Worm (Caenorhabditis elegans) whole organism, mixed stage, embryonic: ENCODE results near the gene hmit-1.3.

Experiments used
- M03D4.4 ChIP-seq: sonication (generic microtip); optimal IDR thresholded peaks from 2 replicates; lab custom pipeline; 2017; ENCODE audit warnings: mild to moderate bottlenecking, missing genetic modification characterization, missing compliant biosample characterization
- bed-3 ChIP-seq: fragments of 200-800 bp; sonication (Bioruptor generic); optimal IDR thresholded peaks from 3 replicates; lab custom pipeline; 2018; ENCODE audit warnings: mild to moderate bottlenecking, missing genetic modification characterization, moderate library complexity, missing compliant biosample characterization
- blmp-1 ChIP-seq: fragments of 150-350 bp; optimal IDR thresholded peaks from 2 replicates; lab custom pipeline; 2014; ENCODE audit warnings: missing biosample characterization, missing genetic modification characterization
- ceh-39 ChIP-seq: fragments of 150-350 bp; optimal IDR thresholded peaks from 2 replicates; lab custom pipeline; 2014; ENCODE audit warnings: missing biosample characterization, missing genetic modification characterization
- ceh-43 ChIP-seq: fragments of 200-800 bp; sonication (Bioruptor generic); optimal IDR thresholded peaks from 2 replicates; lab custom pipeline; 2018; ENCODE audit warnings: mild to moderate bottlenecking, missing genetic modification characterization, moderate library complexity, missing compliant biosample characterization
- ceh-83 ChIP-seq: fragments of 200-800 bp; sonication (Bioruptor generic); optimal IDR thresholded peaks from 2 replicates; lab custom pipeline; 2018; ENCODE audit warnings: mild to moderate bottlenecking, missing genetic modification characterization, missing compliant biosample characterization
- ces-1 ChIP-seq: fragments of 150-350 bp; optimal IDR thresholded peaks from 2 replicates; lab custom pipeline; 2014; ENCODE audit warnings: missing biosample characterization, missing genetic modification reagents, missing genetic modification characterization
- cnd-1 ChIP-seq: fragments of 200-800 bp; sonication (Bioruptor generic); optimal IDR thresholded peaks from 2 replicates; lab custom pipeline; 2018; ENCODE audit warnings: mild to moderate bottlenecking, missing genetic modification characterization, missing compliant biosample characterization
- drap-1 ChIP-seq: fragments of 200-800 bp; sonication (Bioruptor generic); optimal IDR thresholded peaks from 3 replicates; lab custom pipeline; 2018; ENCODE audit warnings: mild to moderate bottlenecking, missing genetic modification characterization, missing compliant biosample characterization
- elt-1 ChIP-seq: sonication (generic microtip); optimal IDR thresholded peaks from 2 replicates; lab custom pipeline; 2017; ENCODE audit warnings: missing genetic modification characterization, mild to moderate bottlenecking, missing compliant biosample characterization, antibody characterized with exemption, moderate library complexity, borderline replicate concordance; ENCODE audit not compliant: insufficient read depth
- elt-3 ChIP-seq: fragments of 150-350 bp; optimal IDR thresholded peaks from 2 replicates; lab custom pipeline; 2014; ENCODE audit warnings: missing biosample characterization, missing genetic modification characterization
- flh-1 ChIP-seq: fragments of 200-800 bp; sonication (Bioruptor generic); optimal IDR thresholded peaks from 2 replicates; lab custom pipeline; 2018; ENCODE audit warnings: mild to moderate bottlenecking, missing genetic modification characterization, moderate library complexity, missing compliant biosample characterization
- ham-2 ChIP-seq: fragments of 200-800 bp; sonication (Bioruptor generic); optimal IDR thresholded peaks from 2 replicates; lab custom pipeline; 2018; ENCODE audit warnings: mild to moderate bottlenecking, missing genetic modification characterization, missing compliant biosample characterization
- hlh-1 ChIP-seq: fragments of 150-350 bp; optimal IDR thresholded peaks from 2 replicates; lab custom pipeline; 2014; ENCODE audit warnings: missing biosample characterization, missing genetic modification reagents, missing genetic modification characterization
- lin-13 ChIP-seq: fragments of 150-350 bp; optimal IDR thresholded peaks from 2 replicates; lab custom pipeline; 2014; ENCODE audit warnings: missing biosample characterization, missing genetic modification characterization
- lin-32 ChIP-seq: fragments of 200-800 bp; sonication (Bioruptor generic); optimal IDR thresholded peaks from 2 replicates; lab custom pipeline; 2018; ENCODE audit warnings: mild to moderate bottlenecking, missing genetic modification characterization, missing compliant biosample characterization
- lsy-2 ChIP-seq: fragments of 150-350 bp; optimal IDR thresholded peaks from 2 replicates; lab custom pipeline; 2014; ENCODE audit warnings: missing biosample characterization, missing genetic modification characterization
- mab-5 ChIP-seq: fragments of 150-350 bp; optimal IDR thresholded peaks from 2 replicates; lab custom pipeline; 2014; ENCODE audit warnings: missing biosample characterization, missing genetic modification characterization
- mep-1 ChIP-seq: fragments of 150-350 bp; optimal IDR thresholded peaks from 2 replicates; lab custom pipeline; 2017; ENCODE audit warnings: missing biosample characterization, missing genetic modification reagents, missing genetic modification characterization, inconsistent platforms
- mls-2 ChIP-seq: sonication (generic microtip); optimal IDR thresholded peaks from 2 replicates; lab custom pipeline; 2016; ENCODE audit warnings: mild to moderate bottlenecking, missing genetic modification characterization, moderate library complexity, missing compliant biosample characterization
- nhr-12 ChIP-seq: fragments of 150-350 bp; optimal IDR thresholded peaks from 2 replicates; lab custom pipeline; 2014; ENCODE audit warnings: missing biosample characterization, missing genetic modification characterization
- nhr-2 ChIP-seq: fragments of 150-350 bp; optimal IDR thresholded peaks from 2 replicates; lab custom pipeline; 2014; ENCODE audit warnings: missing biosample characterization, missing genetic modification characterization
- nhr-237 ChIP-seq: fragments of 150-350 bp; optimal IDR thresholded peaks from 2 replicates; lab custom pipeline; 2014; ENCODE audit warnings: missing biosample characterization, missing genetic modification characterization
- nhr-28 ChIP-seq: fragments of 150-350 bp; optimal IDR thresholded peaks from 2 replicates; lab custom pipeline; 2014; ENCODE audit warnings: missing biosample characterization, missing genetic modification characterization
- nhr-76 ChIP-seq: sonication (generic microtip); optimal IDR thresholded peaks from 2 replicates; lab custom pipeline; 2017; ENCODE audit warnings: missing biosample characterization, missing genetic modification characterization
- pha-4 ChIP-seq: fragments of 150-350 bp; optimal IDR thresholded peaks from 2 replicates; lab custom pipeline; 2018; ENCODE audit warnings: missing biosample characterization, missing genetic modification reagents, missing genetic modification characterization
- sem-2 ChIP-seq: fragments of 200-800 bp; sonication (Bioruptor generic); optimal IDR thresholded peaks from 2 replicates; lab custom pipeline; 2018; ENCODE audit warnings: mild to moderate bottlenecking, missing genetic modification characterization, missing compliant biosample characterization
- snpc-4 ChIP-seq: fragments of 150-350 bp; optimal IDR thresholded peaks from 2 replicates; lab custom pipeline; 2014; ENCODE audit warnings: missing biosample characterization, missing genetic modification characterization
- sptf-1 ChIP-seq: sonication (generic microtip); optimal IDR thresholded peaks from 2 replicates; lab custom pipeline; 2017; ENCODE audit warnings: mild to moderate bottlenecking, missing genetic modification characterization, moderate library complexity, missing compliant biosample characterization
- tbx-8 ChIP-seq: fragments of 200-800 bp; sonication (Bioruptor generic); optimal IDR thresholded peaks from 2 replicates; lab custom pipeline; 2018; ENCODE audit warnings: mild to moderate bottlenecking, missing genetic modification characterization, moderate library complexity, missing compliant biosample characterization
- unc-120 ChIP-seq: sonication (generic microtip); optimal IDR thresholded peaks from 2 replicates; lab custom pipeline; 2017; ENCODE audit warnings: missing genetic modification characterization, missing compliant biosample characterization; ENCODE audit not compliant: poor library complexity, severe bottlenecking
- unc-39 ChIP-seq: fragments of 150-350 bp; optimal IDR thresholded peaks from 2 replicates; lab custom pipeline; 2014; ENCODE audit warnings: missing biosample characterization, missing genetic modification characterization
- unc-62 ChIP-seq: fragments of 150-350 bp; optimal IDR thresholded peaks from 2 replicates; lab custom pipeline; 2014; ENCODE audit warnings: missing biosample characterization, missing genetic modification reagents, missing genetic modification characterization
- zip-8 ChIP-seq: fragments of 150-350 bp; optimal IDR thresholded peaks from 2 replicates; lab custom pipeline; 2014; ENCODE audit warnings: missing biosample characterization, missing genetic modification characterization
- ztf-11 ChIP-seq: fragments of 150-350 bp; optimal IDR thresholded peaks from 2 replicates; lab custom pipeline; 2014; ENCODE audit warnings: missing biosample characterization, missing genetic modification characterization

Gene hmit-1.3

ce11 chrIII:3505051-3505548 lies 14.3 kb downstream of the hmit-1.3 start, which contains the start of gene lias-1 (continued):
- TF ChIP-seq unc-120 (tag; lab: Kevin White, UChicago) (peak; percentile 58), ham-2 (peak; percentile 58), unc-39 (tag; lab: Kevin White, UChicago) (no peak)

- TF ChIP-seq nhr-2 (tag; lab: Kevin White, UChicago) (no peak), zip-8 (tag; lab: Kevin White, UChicago) (no peak), nhr-12 (no peak), unc-62 (no peak), mep-1 (no peak), elt-1 (no peak), lin-32 (no peak), nhr-76 (tag; lab: Kevin White, UChicago) (no peak), lin-13 (tag; lab: Kevin White, UChicago) (no peak), flh-1 (GFP tag; lab: Kevin White, UChicago) (no peak)
- TF ChIP-seq, all 35 proteins: peak for 0
These were observed 15.2 kb downstream of the hmit-1.3 start for ce11 chrIII:3504239-3504638.

ce11 chrIII:3503286-3503685 lies 16.1 kb downstream of the hmit-1.3 start, which contains the start of gene rpl-16:
rpl-16 (minus strand) TSS chrIII:3503604.
- no peak for TF ChIP-seq mls-2 (tag; lab: Kevin White, UChicago)
- no peak for TF ChIP-seq M03D4.4
- no peak for TF ChIP-seq ceh-39 (tag; lab: Kevin White, UChicago)
- no peak for TF ChIP-seq pha-4 (tag; lab: Kevin White, UChicago)

- TF ChIP-seq tbx-8 (no peak), nhr-28 (tag; lab: Kevin White, UChicago) (no peak), bed-3 (GFP tag; lab: Kevin White, UChicago) (no peak), unc-62 (no peak), sem-2 (GFP tag; lab: Kevin White, UChicago) (no peak), pha-4 (tag; lab: Kevin White, UChicago) (no peak)
These were observed 17.1 kb downstream of the hmit-1.3 start, which contains the start of gene M01F1.8 for ce11 chrIII:3502215-3502838. M01F1.8 (minus strand) TSS chrIII:3502549.

ce11 chrIII:3499850-3500249 lies 19.6 kb downstream of the hmit-1.3 start:
- TF ChIP-seq nhr-237 (no peak), hlh-1 (tag; lab: Kevin White, UChicago) (no peak), sptf-1 (tag; lab: Kevin White, UChicago) (peak; percentile 97), zip-8 (tag; lab: Kevin White, UChicago) (no peak), lin-13 (tag; lab: Kevin White, UChicago) (peak; percentile 29), mls-2 (tag; lab: Kevin White, UChicago) (peak; percentile 98), elt-1 (no peak), M03D4.4 (peak; percentile 92), drap-1 (peak; percentile 95), mep-1 (peak; percentile 62), bed-3 (GFP tag; lab: Kevin White, UChicago) (peak; percentile 94), unc-39 (tag; lab: Kevin White, UChicago) (no peak), nhr-28 (tag; lab: Kevin White, UChicago) (no peak), mab-5 (no peak), elt-3 (tag; lab: Kevin White, UChicago) (no peak), nhr-12 (no peak), nhr-76 (tag; lab: Kevin White, UChicago) (no peak), blmp-1 (tag; lab: Kevin White, UChicago) (no peak), pha-4 (tag; lab: Kevin White, UChicago) (no peak), ceh-43 (GFP tag; lab: Kevin White, UChicago) (peak; percentile 81), ztf-11 (no peak), cnd-1 (tag; lab: Kevin White, UChicago) (peak; percentile 98), tbx-8 (peak; percentile 100), snpc-4 (tag; lab: Kevin White, UChicago) (no peak), ceh-83 (GFP tag; lab: Kevin White, UChicago) (peak; percentile 96), unc-62 (no peak), sem-2 (GFP tag; lab: Kevin White, UChicago) (peak; percentile 91), ceh-39 (tag; lab: Kevin White, UChicago) (no peak), lin-32 (peak; percentile 97), flh-1 (GFP tag; lab: Kevin White, UChicago) (peak; percentile 69), nhr-2 (tag; lab: Kevin White, UChicago) (no peak), ces-1 (GFP tag; lab: Kevin White, UChicago) (peak; percentile 46), unc-120 (tag; lab: Kevin White, UChicago) (peak; percentile 71), lsy-2 (tag; lab: Kevin White, UChicago) (no peak), ham-2 (peak; percentile 85)
